Fruit fly (Drosophila melanogaster): ENCODE results near the gene CG43121.

dm6 chr3L:14632908-14633307 is 39.3 kb downstream of the CG43121 start:
- TF ChIP-seq Crg-1 (GFP tag; optimal IDR thresholded peaks at IDR 0.05) (no peak), CG11617 (GFP tag; optimal IDR thresholded peaks at IDR 0.05) (no peak)
